Worm (Caenorhabditis elegans): Measurements from ENCODE around the gene T01G1.2.
A peak's percentile ranks its signal among the peaks of the same experiment; 100 is the strongest.

T01G1.2 gene

ce11 chrIV:11324741-11325140 lies 29.5 kb upstream of the T01G1.2 start, which contains the start of gene his-48:
TSS of gene his-48 (plus strand) at chrIV:11324745.
- peak; percentile 11; the same call in 1 of the 2 replicates for TF ChIP-seq flt-1 (GFP tag; IDR thresholded peaks at IDR 0.05)

- TF ChIP-seq ceh-13 (GFP tag; optimal IDR thresholded peaks at IDR 0.05) = no peak
- TF ChIP-seq pes-1 (GFP tag; IDR thresholded peaks at IDR 0.05) = no peak
- no peak for TF ChIP-seq B0310.2 (tag; optimal IDR thresholded peaks at IDR 0.05)
- TF ChIP-seq ets-7 (tag; optimal IDR thresholded peaks at IDR 0.05) = no peak
- TF ChIP-seq hnd-1 (tag; optimal IDR thresholded peaks at IDR 0.05) = no peak
- no peak for TF ChIP-seq tbx-37 (GFP tag; conservative IDR thresholded peaks at IDR 0.05)
- no peak for TF ChIP-seq tra-4 (tag; optimal IDR thresholded peaks at IDR 0.05)
- TF ChIP-seq ceh-36 (tag; optimal IDR thresholded peaks at IDR 0.05) = no peak
- no peak for TF ChIP-seq ama-1 (optimal IDR thresholded peaks at IDR 0.05)
- TF ChIP-seq scrt-1 (GFP tag; IDR thresholded peaks at IDR 0.05) = no peak
- no peak for TF ChIP-seq hmbx-1 (tag; optimal IDR thresholded peaks at IDR 0.05)
- no peak for TF ChIP-seq F13C5.2 (tag; optimal IDR thresholded peaks at IDR 0.05)
- TF ChIP-seq sea-1 (GFP tag; conservative IDR thresholded peaks at IDR 0.05) = no peak
- no peak for TF ChIP-seq hmg-4 (GFP tag; optimal IDR thresholded peaks at IDR 0.05)
- no peak for TF ChIP-seq tbx-11 (GFP tag; IDR thresholded peaks at IDR 0.05)
Observed at ce11 chrIV:11326939-11327565, 27.2 kb upstream of the T01G1.2 start, which contains the start of gene B0035.21. TSS of gene B0035.21 (plus strand) at chrIV:11327260.

- TF ChIP-seq sea-1 (GFP tag; conservative IDR thresholded peaks at IDR 0.05) = no peak
- TF ChIP-seq hnd-1 (tag; optimal IDR thresholded peaks at IDR 0.05) = no peak
- TF ChIP-seq aly-1 (tag; optimal IDR thresholded peaks at IDR 0.05) = no peak
Observed at ce11 chrIV:11329269-11329668, 24.9 kb upstream of the T01G1.2 start, which contains the start of gene leo-1. TSS of gene leo-1 (minus strand) at chrIV:11329369.

ce11 chrIV:11332751-11333150 lies 21.5 kb upstream of the T01G1.2 start, which contains the start of gene sart-3:
TSS of gene sart-3 (minus strand) at chrIV:11332969.
- TF ChIP-seq pes-1 (GFP tag; IDR thresholded peaks at IDR 0.05) = no peak

ce11 chrIV:11336180-11336579 lies 18.0 kb upstream of the T01G1.2 start:
- TF ChIP-seq hmg-4 (GFP tag; optimal IDR thresholded peaks at IDR 0.05) (no peak), ceh-13 (GFP tag; optimal IDR thresholded peaks at IDR 0.05) (no peak), pes-1 (GFP tag; IDR thresholded peaks at IDR 0.05) (no peak), ceh-36 (tag; optimal IDR thresholded peaks at IDR 0.05) (no peak), hnd-1 (tag; optimal IDR thresholded peaks at IDR 0.05) (no peak), B0310.2 (tag; optimal IDR thresholded peaks at IDR 0.05) (no peak), tbx-37 (GFP tag; conservative IDR thresholded peaks at IDR 0.05) (no peak), ama-1 (optimal IDR thresholded peaks at IDR 0.05) (no peak), F13C5.2 (tag; optimal IDR thresholded peaks at IDR 0.05) (no peak), scrt-1 (GFP tag; IDR thresholded peaks at IDR 0.05) (no peak), ets-7 (tag; optimal IDR thresholded peaks at IDR 0.05) (no peak), flt-1 (GFP tag; IDR thresholded peaks at IDR 0.05) (no peak), tbx-11 (GFP tag; IDR thresholded peaks at IDR 0.05) (no peak), aly-1 (tag; optimal IDR thresholded peaks at IDR 0.05) (no peak), hmbx-1 (tag; optimal IDR thresholded peaks at IDR 0.05) (no peak)

ce11 chrIV:11337021-11337420 lies 17.2 kb upstream of the T01G1.2 start, which contains the start of gene F54E12.2:
TSS of gene F54E12.2 (minus strand) at chrIV:11337184.
- TF ChIP-seq ets-7 (tag; optimal IDR thresholded peaks at IDR 0.05) (no peak), ceh-36 (tag; optimal IDR thresholded peaks at IDR 0.05) (no peak), flt-1 (GFP tag; IDR thresholded peaks at IDR 0.05) (no peak), hmg-4 (GFP tag; optimal IDR thresholded peaks at IDR 0.05) (no peak), scrt-1 (GFP tag; IDR thresholded peaks at IDR 0.05) (no peak), aly-1 (tag; optimal IDR thresholded peaks at IDR 0.05) (no peak), F13C5.2 (tag; optimal IDR thresholded peaks at IDR 0.05) (no peak)

ce11 chrIV:11340735-11341443 lies 13.3 kb upstream of the T01G1.2 start:
- TF ChIP-seq hmg-4 (GFP tag; optimal IDR thresholded peaks at IDR 0.05) (no peak), sea-1 (GFP tag; conservative IDR thresholded peaks at IDR 0.05) (0 out of 2 replicates have a peak, but pooled peaks have one; percentile 18)

ce11 chrIV:11344288-11344687 lies 9.9 kb upstream of the T01G1.2 start:
- TF ChIP-seq ceh-13 (GFP tag; optimal IDR thresholded peaks at IDR 0.05) (no peak), ceh-36 (tag; optimal IDR thresholded peaks at IDR 0.05) (no peak), tbx-37 (GFP tag; conservative IDR thresholded peaks at IDR 0.05) (no peak), ets-7 (tag; optimal IDR thresholded peaks at IDR 0.05) (no peak), hnd-1 (tag; optimal IDR thresholded peaks at IDR 0.05) (no peak), B0310.2 (tag; optimal IDR thresholded peaks at IDR 0.05) (no peak), pes-1 (GFP tag; IDR thresholded peaks at IDR 0.05) (no peak), hmg-4 (GFP tag; optimal IDR thresholded peaks at IDR 0.05) (no peak), ama-1 (optimal IDR thresholded peaks at IDR 0.05) (no peak), aly-1 (tag; optimal IDR thresholded peaks at IDR 0.05) (no peak), F13C5.2 (tag; optimal IDR thresholded peaks at IDR 0.05) (no peak), hmbx-1 (tag; optimal IDR thresholded peaks at IDR 0.05) (no peak), scrt-1 (GFP tag; IDR thresholded peaks at IDR 0.05) (no peak), tbx-11 (GFP tag; IDR thresholded peaks at IDR 0.05) (no peak), flt-1 (GFP tag; IDR thresholded peaks at IDR 0.05) (no peak), tra-4 (tag; optimal IDR thresholded peaks at IDR 0.05) (no peak), sea-1 (GFP tag; conservative IDR thresholded peaks at IDR 0.05) (no peak)
